Worm (Caenorhabditis elegans) whole organism, L1 larva: ENCODE measurements around the gene F41B5.12.
A peak's percentile ranks its signal among the peaks of the same experiment; 100 is the strongest.

Experiments
- F16B12.6 ChIP-seq: fragments of 150-350 bp; optimal IDR thresholded peaks from 2 replicates; lab custom pipeline; 2014; ENCODE audit warnings: missing biosample characterization, missing genetic modification characterization
- Y116A8C.19 ChIP-seq: sonication (generic microtip); optimal IDR thresholded peaks from 2 replicates; lab custom pipeline; 2016; ENCODE audit warnings: missing compliant biosample characterization, missing genetic modification characterization, borderline replicate concordance
- aha-1 ChIP-seq: fragments of 150-350 bp; optimal IDR thresholded peaks from 2 replicates; lab custom pipeline; 2014; ENCODE audit warnings: missing biosample characterization, missing genetic modification characterization
- alr-1 ChIP-seq: fragments of 200-800 bp; sonication (Bioruptor generic); optimal IDR thresholded peaks from 2 replicates; lab custom pipeline; 2018; ENCODE audit warnings: borderline replicate concordance, mild to moderate bottlenecking, missing genetic modification characterization, missing compliant biosample characterization
- aly-2 ChIP-seq: fragments of 150-350 bp; optimal IDR thresholded peaks from 2 replicates; lab custom pipeline; 2014; ENCODE audit warnings: missing biosample characterization, missing genetic modification characterization
- ceh-8 ChIP-seq: fragments of 200-800 bp; sonication (Bioruptor generic); optimal IDR thresholded peaks from 2 replicates; lab custom pipeline; 2018; ENCODE audit warnings: mild to moderate bottlenecking, missing genetic modification characterization, moderate library complexity, missing compliant biosample characterization
- ceh-82 ChIP-seq, 3 experiments: fragments of 150-350 bp in 1 of 3; sonication (generic microtip) in 2 of 3; optimal IDR thresholded peaks; 2 replicates each; lab custom pipeline; 2014 to 2017; ENCODE audit warnings: missing biosample characterization in 3 of 3, missing genetic modification characterization in 3 of 3
- ceh-88 ChIP-seq: fragments of 200-800 bp; sonication (Bioruptor generic); IDR thresholded peaks from 2 replicates; pipeline ENCODE4 v1.3.6; 2022; ENCODE audit warnings: missing genetic modification characterization, missing compliant biosample characterization
- efl-1 ChIP-seq, 4 experiments: fragments of 150-350 bp; optimal IDR thresholded peaks in 3 of 4; peaks in 1 of 4; 1 replicate in 1 of 4; 2 replicates in 3 of 4; lab custom pipeline; 2014; ENCODE audit warnings: missing biosample characterization in 2 of 4, missing genetic modification characterization in 2 of 4, missing genetic modification reagents in 2 of 4
- elt-2 ChIP-seq: sonication (generic microtip); optimal IDR thresholded peaks from 2 replicates; lab custom pipeline; 2016; ENCODE audit warnings: missing genetic modification characterization, mild to moderate bottlenecking, inconsistent platforms, missing compliant biosample characterization, missing genetic modification reagents
- fkh-10 ChIP-seq: sonication (generic microtip); optimal IDR thresholded peaks from 2 replicates; lab custom pipeline; 2017; ENCODE audit warnings: missing biosample characterization, missing genetic modification reagents, missing genetic modification characterization
- fos-1 ChIP-seq: fragments of 150-350 bp; optimal IDR thresholded peaks from 2 replicates; lab custom pipeline; 2014; ENCODE audit warnings: missing biosample characterization, missing genetic modification characterization
- lin-14 ChIP-seq: fragments of 200-800 bp; sonication (Bioruptor generic); optimal IDR thresholded peaks from 2 replicates; lab custom pipeline; 2018; ENCODE audit warnings: mild to moderate bottlenecking, missing genetic modification characterization, moderate library complexity, missing compliant biosample characterization
- lin-15B ChIP-seq: fragments of 150-350 bp; sonication (generic microtip); optimal IDR thresholded peaks from 3 replicates; lab custom pipeline; 2014; ENCODE audit warnings: missing biosample characterization, missing genetic modification characterization
- lin-35 ChIP-seq, 2 experiments: fragments of 150-350 bp; optimal IDR thresholded peaks; 2 replicates each; lab custom pipeline; 2014; ENCODE audit warnings: missing biosample characterization in 2 of 2, missing genetic modification characterization in 2 of 2, missing genetic modification reagents in 2 of 2
- lsy-2 ChIP-seq, 2 experiments: fragments of 150-350 bp; optimal IDR thresholded peaks; 2 replicates each; lab custom pipeline; 2014; ENCODE audit warnings: missing biosample characterization in 2 of 2, missing genetic modification characterization in 2 of 2
- mdl-1 ChIP-seq, 2 experiments: fragments of 150-350 bp; optimal IDR thresholded peaks; 2 replicates each; lab custom pipeline; 2014 to 2017; ENCODE audit warnings: missing biosample characterization in 2 of 2, missing genetic modification characterization in 2 of 2, inconsistent platforms in 1 of 2
- mep-1 ChIP-seq: fragments of 150-350 bp; optimal IDR thresholded peaks from 2 replicates; lab custom pipeline; 2014; ENCODE audit warnings: missing biosample characterization, missing genetic modification characterization
- nhr-20 ChIP-seq: sonication (generic microtip); optimal IDR thresholded peaks from 2 replicates; lab custom pipeline; 2016; ENCODE audit warnings: mild to moderate bottlenecking, missing genetic modification characterization, missing compliant biosample characterization
- nhr-47 ChIP-seq: sonication (generic microtip); optimal IDR thresholded peaks from 2 replicates; lab custom pipeline; 2016; ENCODE audit warnings: mild to moderate bottlenecking, missing genetic modification characterization, moderate library complexity, missing compliant biosample characterization
- nhr-76 ChIP-seq: sonication (generic microtip); optimal IDR thresholded peaks from 2 replicates; lab custom pipeline; 2017; ENCODE audit warnings: missing biosample characterization, missing genetic modification characterization
- nhr-77 ChIP-seq: fragments of 150-350 bp; optimal IDR thresholded peaks from 2 replicates; lab custom pipeline; 2014; ENCODE audit warnings: missing biosample characterization, missing genetic modification characterization
- nhr-90 ChIP-seq: sonication (generic microtip); optimal IDR thresholded peaks from 2 replicates; lab custom pipeline; 2016; ENCODE audit warnings: mild to moderate bottlenecking, missing genetic modification characterization, missing compliant biosample characterization; ENCODE audit not compliant: poor library complexity
- snu-23 ChIP-seq: sonication (generic microtip); optimal IDR thresholded peaks from 2 replicates; lab custom pipeline; 2016; ENCODE audit warnings: missing genetic modification characterization, missing compliant biosample characterization
- swsn-7 ChIP-seq: sonication (generic microtip); optimal IDR thresholded peaks from 2 replicates; lab custom pipeline; 2016; ENCODE audit warnings: missing genetic modification characterization, missing compliant biosample characterization
- tbx-2 ChIP-seq: sonication (generic microtip); optimal IDR thresholded peaks from 2 replicates; lab custom pipeline; 2016; ENCODE audit warnings: missing genetic modification characterization, missing compliant biosample characterization
- tlp-1 ChIP-seq: fragments of 150-350 bp; optimal IDR thresholded peaks from 2 replicates; lab custom pipeline; 2014; ENCODE audit warnings: missing biosample characterization, missing genetic modification characterization
- unc-86 ChIP-seq: sonication (generic microtip); optimal IDR thresholded peaks from 2 replicates; lab custom pipeline; 2016; ENCODE audit warnings: missing genetic modification characterization, missing compliant biosample characterization
- unc-98 ChIP-seq: fragments of 200-800 bp; sonication (Bioruptor generic); IDR thresholded peaks from 2 replicates; pipeline ENCODE4 v1.3.6; 2022; ENCODE audit warnings: missing genetic modification characterization, missing compliant biosample characterization
- vab-15 ChIP-seq: sonication (generic microtip); optimal IDR thresholded peaks from 2 replicates; lab custom pipeline; 2017; ENCODE audit warnings: missing genotype, mild to moderate bottlenecking, missing genetic modification characterization, missing compliant biosample characterization
- zip-4 ChIP-seq: fragments of 200-800 bp; sonication (Bioruptor generic); optimal IDR thresholded peaks from 2 replicates; lab custom pipeline; 2018; ENCODE audit warnings: mild to moderate bottlenecking, missing genetic modification characterization, moderate library complexity, missing compliant biosample characterization
- ztf-11 ChIP-seq, 2 experiments: sonication (generic microtip); optimal IDR thresholded peaks; 2 replicates each; lab custom pipeline; 2016 to 2017; ENCODE audit warnings: missing genetic modification characterization in 2 of 2, missing biosample characterization in 1 of 2, missing compliant biosample characterization in 1 of 2

Gene F41B5.12

ce11 chrV:2225130-2225529 is 35.6 kb upstream of the F41B5.12 start, which contains the start of gene nhr-103:
Gene nhr-103 (plus strand): TSS chrV:2225430.
- TF ChIP-seq lin-14 (GFP tag; lab: Kevin White, UChicago) (no peak), ceh-82 (tag; optimal IDR thresholded peaks at IDR 0.05; lab: Kevin White, UChicago) (no peak), lin-15B (tag; lab: Kevin White, UChicago) (no peak), unc-98 (GFP tag; lab: Robert Waterston, UW) (no peak), tbx-2 (tag; lab: Kevin White, UChicago) (no peak), zip-4 (GFP tag; lab: Kevin White, UChicago) (no peak), nhr-47 (tag; lab: Kevin White, UChicago) (no peak), tlp-1 (tag; lab: Kevin White, UChicago) (no peak), mdl-1 (tag; optimal IDR thresholded peaks at IDR 0.05; lab: Kevin White, UChicago) (no peak), nhr-90 (tag; lab: Kevin White, UChicago) (no peak), unc-86 (tag; lab: Kevin White, UChicago) (no peak), aly-2 (tag; lab: Kevin White, UChicago) (no peak), vab-15 (tag; lab: Kevin White, UChicago) (no peak), Y116A8C.19 (no peak), nhr-76 (tag; lab: Kevin White, UChicago) (no peak), efl-1 (optimal IDR thresholded peaks at IDR 0.05; lab: Kevin White, UChicago) (no peak), efl-1 (GFP tag; optimal IDR thresholded peaks at IDR 0.05 in 1 of 2; lab: Kevin White, UChicago) (no peak), fos-1 (tag; lab: Kevin White, UChicago) (no peak), aha-1 (no peak), ztf-11 (tag; optimal IDR thresholded peaks at IDR 0.05; lab: Kevin White, UChicago) (no peak)

ce11 chrV:2226903-2227302 is 33.9 kb upstream of the F41B5.12 start, which contains the start of gene nhr-18:
Gene nhr-18 (plus strand): TSS chrV:2227203.
- TF ChIP-seq efl-1 (optimal IDR thresholded peaks at IDR 0.05; lab: Kevin White, UChicago): no peak
- TF ChIP-seq efl-1 (GFP tag; optimal IDR thresholded peaks at IDR 0.05 in 1 of 2; lab: Kevin White, UChicago): peak in 1 of 2 experiments; percentile 15
- no peak for TF ChIP-seq nhr-77 (tag; lab: Kevin White, UChicago)

ce11 chrV:2228781-2229180 is 32.0 kb upstream of the F41B5.12 start, which contains the start of gene nhr-126:
Gene nhr-126 (plus strand): TSS chrV:2229081.
- no peak for TF ChIP-seq nhr-77 (tag; lab: Kevin White, UChicago)
- TF ChIP-seq vab-15 (tag; lab: Kevin White, UChicago): no peak
- TF ChIP-seq nhr-76 (tag; lab: Kevin White, UChicago): no peak
- TF ChIP-seq snu-23 (GFP tag; lab: Kevin White, UChicago): no peak
- TF ChIP-seq efl-1 (optimal IDR thresholded peaks at IDR 0.05; lab: Kevin White, UChicago): no peak
- TF ChIP-seq efl-1 (GFP tag; optimal IDR thresholded peaks at IDR 0.05 in 1 of 2; lab: Kevin White, UChicago): no peak
- TF ChIP-seq lsy-2 (tag; optimal IDR thresholded peaks at IDR 0.05; lab: Kevin White, UChicago): no peak
- TF ChIP-seq F16B12.6: no peak
- TF ChIP-seq ceh-88 (GFP tag; lab: Robert Waterston, UW): no peak

ce11 chrV:2230912-2231311 is 29.8 kb upstream of the F41B5.12 start, which contains the start of gene nhr-134:
Gene nhr-134 (plus strand): TSS chrV:2231223.
- TF ChIP-seq mep-1 (tag; lab: Kevin White, UChicago) (no peak), nhr-20 (tag; lab: Kevin White, UChicago) (peak; percentile 26), lin-35 (GFP tag; optimal IDR thresholded peaks at IDR 0.05; lab: Kevin White, UChicago) (peak in 1 of 2 experiments; percentile 10), elt-2 (peak; percentile 54), efl-1 (optimal IDR thresholded peaks at IDR 0.05; lab: Kevin White, UChicago) (peak in 1 of 2 experiments; percentile 2), efl-1 (GFP tag; optimal IDR thresholded peaks at IDR 0.05 in 1 of 2; lab: Kevin White, UChicago) (peak in 1 of 2 experiments; percentile 12), F16B12.6 (no peak)

ce11 chrV:2233177-2233576 is 27.6 kb upstream of the F41B5.12 start, which contains the start of gene nhr-96:
Gene nhr-96 (plus strand): TSS chrV:2233477.
- no peak for TF ChIP-seq efl-1 (optimal IDR thresholded peaks at IDR 0.05; lab: Kevin White, UChicago)
- TF ChIP-seq efl-1 (GFP tag; optimal IDR thresholded peaks at IDR 0.05 in 1 of 2; lab: Kevin White, UChicago): peak in 1 of 2 experiments; percentile 70
- TF ChIP-seq fkh-10 (GFP tag; lab: Kevin White, UChicago): no peak
- no peak for TF ChIP-seq swsn-7 (tag; lab: Kevin White, UChicago)
- no peak for TF ChIP-seq mdl-1 (tag; optimal IDR thresholded peaks at IDR 0.05; lab: Kevin White, UChicago)
- no peak for TF ChIP-seq ceh-8 (GFP tag; lab: Kevin White, UChicago)
- TF ChIP-seq alr-1 (tag; lab: Kevin White, UChicago): no peak
